Worm (Caenorhabditis elegans) whole organism, L1 larva: ENCODE results near the gene srx-136.

Source experiments
- C34B4.2 ChIP-seq: sonication (generic microtip); optimal IDR thresholded peaks from 2 replicates; lab custom pipeline; 2017; ENCODE audit warnings: mild to moderate bottlenecking, missing genetic modification characterization, missing compliant biosample characterization
- aly-2 ChIP-seq: fragments of 150-350 bp; optimal IDR thresholded peaks from 2 replicates; lab custom pipeline; 2014; ENCODE audit warnings: missing biosample characterization, missing genetic modification characterization
- ama-1 ChIP-seq: fragments of 150-350 bp; optimal IDR thresholded peaks from 2 replicates; lab custom pipeline; 2014
- blmp-1 ChIP-seq: fragments of 150-350 bp; optimal IDR thresholded peaks from 2 replicates; lab custom pipeline; 2014; ENCODE audit warnings: missing biosample characterization, missing genetic modification characterization
- ceh-82 ChIP-seq, 3 experiments: fragments of 150-350 bp in 1 of 3; sonication (generic microtip) in 2 of 3; optimal IDR thresholded peaks; 2 replicates each; lab custom pipeline; 2014 to 2017; ENCODE audit warnings: missing biosample characterization in 3 of 3, missing genetic modification characterization in 3 of 3
- dpl-1 ChIP-seq, 3 experiments: fragments of 150-350 bp in 2 of 3; sonication (generic microtip) in 1 of 3; optimal IDR thresholded peaks; 2 replicates each; lab custom pipeline; 2014 to 2017; ENCODE audit warnings: missing biosample characterization in 3 of 3, missing genetic modification characterization in 3 of 3, missing genetic modification reagents in 3 of 3
- efl-1 ChIP-seq, 4 experiments: fragments of 150-350 bp; optimal IDR thresholded peaks in 3 of 4; peaks in 1 of 4; 1 replicate in 1 of 4; 2 replicates in 3 of 4; lab custom pipeline; 2014; ENCODE audit warnings: missing biosample characterization in 2 of 4, missing genetic modification characterization in 2 of 4, missing genetic modification reagents in 2 of 4
- efl-3 ChIP-seq: fragments of 200-800 bp; sonication (Bioruptor generic); optimal IDR thresholded peaks from 2 replicates; lab custom pipeline; 2018; ENCODE audit warnings: mild to moderate bottlenecking, missing genetic modification characterization, missing compliant biosample characterization
- egl-13 ChIP-seq: sonication (generic microtip); optimal IDR thresholded peaks from 2 replicates; lab custom pipeline; 2016; ENCODE audit warnings: missing genotype, missing genetic modification reagents, missing genetic modification characterization, missing compliant biosample characterization
- elt-2 ChIP-seq: sonication (generic microtip); optimal IDR thresholded peaks from 2 replicates; lab custom pipeline; 2016; ENCODE audit warnings: missing genetic modification characterization, mild to moderate bottlenecking, inconsistent platforms, missing compliant biosample characterization, missing genetic modification reagents
- elt-3 ChIP-seq, 6 experiments: fragments of 150-350 bp in 1 of 6; sonication (generic microtip); optimal IDR thresholded peaks; 2 replicates each; lab custom pipeline; 2017 to 2018; ENCODE audit warnings: missing biosample characterization in 6 of 6, missing genetic modification characterization in 6 of 6, inconsistent platforms in 1 of 6
- ets-5 ChIP-seq: fragments of 200-800 bp; sonication (Bioruptor generic); IDR thresholded peaks from 2 replicates; pipeline ENCODE4 v1.3.6; 2022; ENCODE audit warnings: missing genetic modification characterization, missing compliant biosample characterization
- fkh-4 ChIP-seq: sonication (generic microtip); optimal IDR thresholded peaks from 2 replicates; lab custom pipeline; 2016; ENCODE audit warnings: missing compliant biosample characterization, missing genetic modification characterization, borderline replicate concordance
- grh-1 ChIP-seq: fragments of 200-800 bp; sonication (Bioruptor generic); IDR thresholded peaks from 2 replicates; pipeline ENCODE4 v1.3.6; 2022; ENCODE audit warnings: missing genetic modification reagents, missing genetic modification characterization, missing compliant biosample characterization
- lin-14 ChIP-seq: fragments of 200-800 bp; sonication (Bioruptor generic); optimal IDR thresholded peaks from 2 replicates; lab custom pipeline; 2018; ENCODE audit warnings: mild to moderate bottlenecking, missing genetic modification characterization, moderate library complexity, missing compliant biosample characterization
- lin-15B ChIP-seq: fragments of 150-350 bp; sonication (generic microtip); optimal IDR thresholded peaks from 3 replicates; lab custom pipeline; 2014; ENCODE audit warnings: missing biosample characterization, missing genetic modification characterization
- lin-39 ChIP-seq: fragments of 150-350 bp; optimal IDR thresholded peaks from 2 replicates; lab custom pipeline; 2014; ENCODE audit warnings: missing biosample characterization, missing genetic modification reagents, missing genetic modification characterization
- lsy-2 ChIP-seq, 2 experiments: fragments of 150-350 bp; optimal IDR thresholded peaks; 2 replicates each; lab custom pipeline; 2014; ENCODE audit warnings: missing biosample characterization in 2 of 2, missing genetic modification characterization in 2 of 2
- mdl-1 ChIP-seq, 2 experiments: fragments of 150-350 bp; optimal IDR thresholded peaks; 2 replicates each; lab custom pipeline; 2014 to 2017; ENCODE audit warnings: missing biosample characterization in 2 of 2, missing genetic modification characterization in 2 of 2, inconsistent platforms in 1 of 2
- nhr-12 ChIP-seq: sonication (generic microtip); optimal IDR thresholded peaks from 2 replicates; lab custom pipeline; 2017; ENCODE audit warnings: missing biosample characterization, missing genetic modification characterization
- nhr-19 ChIP-seq: fragments of 200-800 bp; sonication (Bioruptor generic); conservative IDR thresholded peaks from 2 replicates; pipeline ENCODE4 v1.3.6; 2022; ENCODE audit warnings: missing genetic modification characterization, missing compliant biosample characterization
- nhr-20 ChIP-seq: sonication (generic microtip); optimal IDR thresholded peaks from 2 replicates; lab custom pipeline; 2016; ENCODE audit warnings: mild to moderate bottlenecking, missing genetic modification characterization, missing compliant biosample characterization
- nhr-237 ChIP-seq: fragments of 150-350 bp; optimal IDR thresholded peaks from 2 replicates; lab custom pipeline; 2014; ENCODE audit warnings: missing biosample characterization, missing genetic modification characterization
- nhr-47 ChIP-seq: sonication (generic microtip); optimal IDR thresholded peaks from 2 replicates; lab custom pipeline; 2016; ENCODE audit warnings: mild to moderate bottlenecking, missing genetic modification characterization, moderate library complexity, missing compliant biosample characterization
- nhr-71 ChIP-seq: sonication (generic microtip); optimal IDR thresholded peaks from 2 replicates; lab custom pipeline; 2016; ENCODE audit warnings: mild to moderate bottlenecking, missing genetic modification characterization, moderate library complexity, missing compliant biosample characterization
- nhr-76 ChIP-seq: sonication (generic microtip); optimal IDR thresholded peaks from 2 replicates; lab custom pipeline; 2017; ENCODE audit warnings: missing biosample characterization, missing genetic modification characterization
- nhr-77 ChIP-seq: fragments of 150-350 bp; optimal IDR thresholded peaks from 2 replicates; lab custom pipeline; 2014; ENCODE audit warnings: missing biosample characterization, missing genetic modification characterization
- nhr-84 ChIP-seq: sonication (generic microtip); optimal IDR thresholded peaks from 2 replicates; lab custom pipeline; 2017; ENCODE audit warnings: missing biosample characterization, missing genetic modification characterization
- nhr-85 ChIP-seq: sonication (generic microtip); peaks from one replicate; lab custom pipeline; 2016; ENCODE audit warnings: missing genetic modification characterization, inconsistent platforms, missing compliant biosample characterization
- pag-3 ChIP-seq: sonication (generic microtip); optimal IDR thresholded peaks from 2 replicates; lab custom pipeline; 2017; ENCODE audit warnings: missing genetic modification characterization, mild to moderate bottlenecking, missing compliant biosample characterization, antibody characterized with exemption, borderline replicate concordance; ENCODE audit not compliant: insufficient read depth
- pax-3 ChIP-seq: fragments of 200-800 bp; sonication (Bioruptor generic); optimal IDR thresholded peaks from 2 replicates; lab custom pipeline; 2018; ENCODE audit warnings: mild to moderate bottlenecking, missing genetic modification characterization, moderate library complexity, missing compliant biosample characterization
- pqm-1 ChIP-seq: sonication (generic microtip); optimal IDR thresholded peaks from 3 replicates; lab custom pipeline; 2017; ENCODE audit warnings: missing biosample characterization, missing genetic modification characterization
- rnt-1 ChIP-seq: sonication (generic microtip); optimal IDR thresholded peaks from 2 replicates; lab custom pipeline; 2016; ENCODE audit warnings: mild to moderate bottlenecking, missing genetic modification characterization, moderate library complexity, missing compliant biosample characterization
- snu-23 ChIP-seq: sonication (generic microtip); optimal IDR thresholded peaks from 2 replicates; lab custom pipeline; 2016; ENCODE audit warnings: missing genetic modification characterization, missing compliant biosample characterization
- sptf-1 ChIP-seq: fragments of 150-350 bp; optimal IDR thresholded peaks from 2 replicates; lab custom pipeline; 2014; ENCODE audit warnings: missing biosample characterization, missing genetic modification characterization
- sup-37 ChIP-seq: fragments of 200-800 bp; sonication (Bioruptor generic); optimal IDR thresholded peaks from 2 replicates; lab custom pipeline; 2018; ENCODE audit warnings: mild to moderate bottlenecking, missing genetic modification characterization, missing compliant biosample characterization
- tbx-2 ChIP-seq: sonication (generic microtip); optimal IDR thresholded peaks from 2 replicates; lab custom pipeline; 2016; ENCODE audit warnings: missing genetic modification characterization, missing compliant biosample characterization
- tlp-1 ChIP-seq: fragments of 150-350 bp; optimal IDR thresholded peaks from 2 replicates; lab custom pipeline; 2014; ENCODE audit warnings: missing biosample characterization, missing genetic modification characterization
- unc-130 ChIP-seq: fragments of 150-350 bp; optimal IDR thresholded peaks from 2 replicates; lab custom pipeline; 2017; ENCODE audit warnings: missing biosample characterization, missing genetic modification characterization, inconsistent platforms
- unc-30 ChIP-seq: sonication (generic microtip); optimal IDR thresholded peaks from 2 replicates; lab custom pipeline; 2017; ENCODE audit warnings: missing biosample characterization, missing genetic modification characterization
- unc-62 ChIP-seq: fragments of 150-350 bp; optimal IDR thresholded peaks from 2 replicates; lab custom pipeline; 2014; ENCODE audit warnings: missing biosample characterization, missing genetic modification reagents, missing genetic modification characterization
- unc-98 ChIP-seq: fragments of 200-800 bp; sonication (Bioruptor generic); IDR thresholded peaks from 2 replicates; pipeline ENCODE4 v1.3.6; 2022; ENCODE audit warnings: missing genetic modification characterization, missing compliant biosample characterization
- zag-1 ChIP-seq: fragments of 150-350 bp; optimal IDR thresholded peaks from 2 replicates; lab custom pipeline; 2014; ENCODE audit warnings: missing biosample characterization, missing genetic modification characterization
- zip-4 ChIP-seq: fragments of 200-800 bp; sonication (Bioruptor generic); optimal IDR thresholded peaks from 2 replicates; lab custom pipeline; 2018; ENCODE audit warnings: mild to moderate bottlenecking, missing genetic modification characterization, moderate library complexity, missing compliant biosample characterization

srx-136 gene

DNA sequence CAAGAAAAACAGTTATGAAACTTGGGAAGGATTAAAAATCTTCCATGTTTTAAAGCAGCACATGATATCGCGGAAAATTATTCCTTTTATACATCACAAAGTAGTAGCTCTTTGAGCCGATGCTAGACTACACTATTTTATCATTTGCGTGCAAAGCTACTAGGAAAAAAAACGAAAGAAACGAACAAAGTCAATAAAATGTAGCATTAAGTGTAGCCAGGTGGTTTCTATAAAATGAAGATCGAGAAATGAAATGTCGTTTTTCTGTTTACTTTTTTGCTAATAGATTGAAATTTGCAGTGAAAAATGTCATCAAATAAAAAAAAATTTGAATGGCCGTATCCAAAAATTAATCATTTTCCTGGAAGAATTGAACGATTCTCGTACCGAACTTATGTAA, 15.7 kb downstream of the srx-136 start, which contains the start of gene cpt-5:
cpt-5 (plus strand) TSS at position 301 of the 400 bp plus-strand sequence.
- TF ChIP-seq snu-23 (GFP tag; lab: Kevin White, UChicago) (no peak), ets-5 (GFP tag; lab: Robert Waterston, UW) (no peak), nhr-47 (no peak), pax-3 (tag; lab: Kevin White, UChicago) (no peak), egl-13 (tag; lab: Kevin White, UChicago) (no peak), zag-1 (no peak), sup-37 (GFP tag; lab: Kevin White, UChicago) (no peak), dpl-1 (GFP tag; optimal IDR thresholded peaks at IDR 0.05; lab: Kevin White, UChicago) (no peak), lsy-2 (tag; optimal IDR thresholded peaks at IDR 0.05; lab: Kevin White, UChicago) (no peak), nhr-71 (tag; lab: Kevin White, UChicago) (no peak), efl-3 (GFP tag; lab: Kevin White, UChicago) (no peak), pqm-1 (tag; lab: Kevin White, UChicago) (no peak), nhr-19 (GFP tag; lab: Robert Waterston, UW) (no peak)

DNA sequence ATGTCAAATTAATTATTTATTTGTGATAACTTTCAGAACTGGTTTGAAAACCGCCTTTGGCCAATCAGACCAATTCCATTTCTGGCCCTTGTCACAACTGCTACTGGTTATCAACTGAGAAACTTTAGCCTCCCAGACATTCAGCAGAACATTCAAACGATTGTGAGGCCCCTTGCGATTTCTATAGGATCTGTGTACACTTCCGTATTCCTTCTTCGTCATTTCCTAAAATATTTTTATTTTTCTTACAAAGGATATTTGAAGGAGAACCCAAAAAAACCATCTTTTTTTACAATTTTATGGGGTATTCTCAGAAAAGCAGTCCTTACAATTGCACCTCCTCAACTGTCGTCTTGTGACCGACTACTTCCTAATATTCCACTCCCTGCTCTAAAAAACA, 16.1 kb downstream of the srx-136 start:
- TF ChIP-seq nhr-85 (tag; lab: Kevin White, UChicago) (peak; percentile 1), efl-1 (optimal IDR thresholded peaks at IDR 0.05; lab: Kevin White, UChicago) (no peak), efl-1 (GFP tag; optimal IDR thresholded peaks at IDR 0.05 in 1 of 2; lab: Kevin White, UChicago) (no peak)

DNA sequence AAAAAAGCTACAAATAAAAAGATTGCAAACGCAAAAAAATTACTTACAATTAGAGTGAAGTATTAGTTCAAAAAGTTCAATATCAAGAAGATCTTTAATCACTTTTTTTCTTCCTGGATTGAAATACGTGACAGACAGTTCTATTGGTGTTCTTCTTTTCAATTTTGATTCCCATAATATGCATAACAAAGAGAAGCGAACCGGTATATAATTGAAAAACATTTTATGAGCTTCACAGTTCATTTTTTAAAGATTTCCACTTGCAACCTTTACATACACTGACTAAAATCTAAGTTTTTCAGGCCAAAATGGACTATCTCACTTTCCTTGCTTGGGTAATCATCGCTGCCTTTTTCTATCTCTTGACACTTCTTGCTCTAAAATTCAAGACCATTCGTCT, 19.3 kb downstream of the srx-136 start, which contains the start of gene T22G5.1:
T22G5.1 (plus strand) TSS at position 301 of the 400 bp plus-strand sequence.
- TF ChIP-seq nhr-237 (tag; lab: Kevin White, UChicago) = no peak
- no peak for TF ChIP-seq pax-3 (tag; lab: Kevin White, UChicago)
- no peak for TF ChIP-seq nhr-77 (tag; lab: Kevin White, UChicago)
- TF ChIP-seq ceh-82 (tag; optimal IDR thresholded peaks at IDR 0.05; lab: Kevin White, UChicago) = no peak
- no peak for TF ChIP-seq nhr-47
- no peak for TF ChIP-seq nhr-12 (tag; lab: Kevin White, UChicago)
- TF ChIP-seq nhr-76 (tag; lab: Kevin White, UChicago) = no peak
- TF ChIP-seq zip-4 (GFP tag; lab: Kevin White, UChicago) = no peak
- TF ChIP-seq unc-30 (tag; lab: Kevin White, UChicago) = no peak
- no peak for TF ChIP-seq lin-14 (GFP tag; lab: Kevin White, UChicago)
- no peak for TF ChIP-seq nhr-84 (tag; lab: Kevin White, UChicago)
- TF ChIP-seq, all 84 proteins: peak for 0

DNA sequence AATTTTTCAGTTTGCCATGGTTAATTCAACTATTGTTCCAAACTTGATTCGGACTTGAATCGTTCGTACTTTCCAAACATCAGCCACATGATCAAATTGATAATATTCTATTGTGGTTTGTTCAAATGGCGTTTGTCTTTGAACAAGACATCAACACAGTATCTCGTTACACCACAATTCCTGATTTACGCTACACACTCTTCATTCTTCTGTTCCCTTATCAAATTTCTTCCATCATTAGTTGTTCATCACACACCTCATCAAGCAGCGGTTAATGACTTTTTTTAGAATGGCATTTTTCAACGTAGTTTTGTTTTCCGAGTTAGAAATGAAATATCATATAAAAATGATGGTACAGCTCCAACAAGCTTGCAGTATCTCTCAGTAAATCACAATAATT, 21.0 kb downstream of the srx-136 start:
- TF ChIP-seq lin-14 (GFP tag; lab: Kevin White, UChicago) (peak; percentile 46), unc-130 (tag; lab: Kevin White, UChicago) (no peak), zip-4 (GFP tag; lab: Kevin White, UChicago) (no peak), fkh-4 (tag; lab: Kevin White, UChicago) (no peak), ama-1 (no peak), efl-3 (GFP tag; lab: Kevin White, UChicago) (no peak), nhr-85 (tag; lab: Kevin White, UChicago) (peak; percentile 28), nhr-12 (tag; lab: Kevin White, UChicago) (no peak), unc-62 (no peak), unc-30 (tag; lab: Kevin White, UChicago) (no peak), snu-23 (GFP tag; lab: Kevin White, UChicago) (peak; percentile 7), mdl-1 (tag; optimal IDR thresholded peaks at IDR 0.05; lab: Kevin White, UChicago) (peak in 1 of 2 experiments; percentile 13), blmp-1 (tag; lab: Kevin White, UChicago) (peak; percentile 48), grh-1 (no peak), nhr-20 (tag; lab: Kevin White, UChicago) (peak; percentile 48), aly-2 (tag; lab: Kevin White, UChicago) (no peak), unc-98 (GFP tag; lab: Robert Waterston, UW) (no peak), dpl-1 (GFP tag; optimal IDR thresholded peaks at IDR 0.05; lab: Kevin White, UChicago) (peak in 1 of 3 experiments; percentile 35), rnt-1 (no peak), elt-3 (tag; optimal IDR thresholded peaks at IDR 0.05; lab: Kevin White, UChicago) (peak in 3 of 6 experiments; percentile 24 to 59 (median 31)), nhr-77 (tag; lab: Kevin White, UChicago) (no peak), lsy-2 (tag; optimal IDR thresholded peaks at IDR 0.05; lab: Kevin White, UChicago) (no peak), tlp-1 (tag; lab: Kevin White, UChicago) (no peak), lin-15B (tag; lab: Kevin White, UChicago) (no peak), nhr-71 (tag; lab: Kevin White, UChicago) (peak; percentile 26), C34B4.2 (tag; lab: Kevin White, UChicago) (no peak), tbx-2 (tag; lab: Kevin White, UChicago) (no peak), sptf-1 (tag; lab: Kevin White, UChicago) (no peak), egl-13 (tag; lab: Kevin White, UChicago) (no peak), nhr-84 (tag; lab: Kevin White, UChicago) (no peak), pag-3 (tag; lab: Kevin White, UChicago) (peak; percentile 42), elt-2 (tag; lab: Kevin White, UChicago) (peak; percentile 76), lin-39 (tag; lab: Kevin White, UChicago) (no peak)
